Fruit fly (Drosophila melanogaster): ENCODE data around the gene lilli.

Gene lilli

DNA sequence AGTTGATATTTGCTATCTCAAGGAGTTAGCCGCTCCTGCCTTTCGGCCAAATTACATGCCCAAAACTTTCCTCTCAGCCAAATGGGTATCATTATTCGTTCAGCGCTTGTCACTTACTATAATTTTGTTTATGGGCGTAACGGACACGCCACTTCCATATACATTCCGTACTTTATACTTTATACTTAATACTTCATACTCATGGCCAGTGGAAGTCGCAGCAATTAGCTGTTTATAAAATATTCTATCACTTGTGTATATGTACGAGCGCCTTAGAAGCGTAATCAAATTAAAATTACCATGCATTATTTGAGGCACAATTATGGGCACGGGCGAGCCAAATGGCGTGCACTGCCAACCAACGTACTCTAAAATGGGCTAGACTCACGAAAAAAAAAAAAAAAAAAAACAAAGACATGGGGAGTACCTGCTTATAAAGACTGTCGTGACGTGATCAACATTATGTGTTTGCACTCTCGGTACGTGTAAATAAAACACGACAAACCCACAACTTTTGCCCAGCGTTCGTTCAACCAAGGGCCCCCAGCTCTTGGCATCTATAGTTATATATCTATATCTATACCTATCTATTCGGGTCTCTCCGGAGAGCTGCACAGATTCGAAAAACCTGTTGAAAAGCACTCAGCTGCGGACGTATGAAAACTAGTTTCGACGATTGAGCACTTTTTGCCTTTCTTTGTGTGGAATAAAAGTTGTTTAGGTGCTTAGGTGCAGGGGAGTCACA is 24.4 kb upstream of the lilli start:
- no peak for TF ChIP-seq noc (tag; optimal IDR thresholded peaks at IDR 0.05)

DNA sequence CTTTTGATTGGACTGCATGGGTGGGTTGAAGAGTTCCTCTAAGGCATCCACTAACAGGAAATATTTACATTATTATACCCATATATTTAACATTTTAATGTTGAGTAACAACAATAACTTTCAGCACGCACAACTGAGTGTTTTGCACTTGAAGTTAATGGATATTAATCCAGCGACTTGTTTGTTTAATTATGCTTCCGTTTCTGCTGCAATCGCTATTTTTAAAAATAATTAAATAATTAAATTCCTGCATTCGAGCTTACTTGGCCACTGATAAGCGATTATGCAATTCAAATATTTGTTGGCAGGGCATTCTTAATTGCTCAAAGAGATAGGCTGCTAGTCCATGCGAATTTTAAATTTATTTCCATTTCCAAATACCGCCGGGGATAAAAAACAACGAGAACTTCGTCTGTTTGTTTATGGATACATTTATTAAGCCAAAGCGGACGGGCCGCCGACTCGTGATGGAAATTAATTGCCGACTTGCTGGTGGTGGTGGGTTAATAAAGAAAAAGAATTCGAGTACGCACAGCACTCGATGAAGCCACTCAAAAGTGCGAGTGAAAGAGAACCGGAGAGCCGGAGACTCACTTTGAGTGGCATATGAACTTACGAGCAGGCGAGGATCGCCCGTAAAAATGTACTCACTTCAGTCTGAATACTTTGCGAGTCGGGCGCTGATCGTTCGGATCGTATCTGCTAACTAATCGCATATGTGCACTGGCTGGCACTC is 23.7 kb upstream of the lilli start:
- peak; percentile 11 for TF ChIP-seq noc (tag; optimal IDR thresholded peaks at IDR 0.05)

DNA sequence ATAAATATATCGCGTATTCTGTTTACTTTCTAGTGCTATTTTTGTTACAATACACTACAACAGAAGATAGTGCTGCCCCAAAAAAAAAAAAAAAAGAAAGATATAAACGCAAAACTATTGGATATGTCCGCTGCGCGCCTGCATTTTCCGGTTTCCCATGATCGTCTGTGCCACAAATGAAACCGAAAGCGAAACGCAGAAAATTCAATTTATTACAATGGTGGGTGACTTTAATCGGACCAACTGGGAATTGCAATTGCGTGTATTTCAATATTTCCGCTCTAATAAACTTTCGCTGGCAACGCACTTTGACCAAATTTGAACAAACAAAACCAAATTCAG is 23.1 kb upstream of the lilli start:
- TF ChIP-seq noc (tag; optimal IDR thresholded peaks at IDR 0.05), result no peak

DNA sequence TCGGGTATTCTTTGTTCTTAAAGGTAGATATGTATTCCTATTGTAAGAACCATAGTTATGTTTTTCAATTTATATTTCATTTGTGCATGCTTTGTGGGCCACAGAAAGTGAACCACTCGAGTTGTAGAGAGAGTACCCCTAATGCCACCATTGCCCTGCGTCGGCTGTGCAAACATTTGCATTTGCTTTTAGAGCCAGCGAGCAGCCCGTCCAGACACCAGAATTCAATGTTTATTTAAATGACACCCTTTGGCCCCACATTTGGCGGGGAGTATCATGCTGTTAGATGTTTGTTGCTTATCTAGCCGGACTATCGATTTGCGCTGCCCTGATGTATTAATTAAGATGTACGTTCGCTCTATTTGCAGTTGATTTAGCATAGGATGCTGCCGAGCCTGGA is 21.1 kb upstream of the lilli start:
- no peak for TF ChIP-seq noc (tag; optimal IDR thresholded peaks at IDR 0.05)

DNA sequence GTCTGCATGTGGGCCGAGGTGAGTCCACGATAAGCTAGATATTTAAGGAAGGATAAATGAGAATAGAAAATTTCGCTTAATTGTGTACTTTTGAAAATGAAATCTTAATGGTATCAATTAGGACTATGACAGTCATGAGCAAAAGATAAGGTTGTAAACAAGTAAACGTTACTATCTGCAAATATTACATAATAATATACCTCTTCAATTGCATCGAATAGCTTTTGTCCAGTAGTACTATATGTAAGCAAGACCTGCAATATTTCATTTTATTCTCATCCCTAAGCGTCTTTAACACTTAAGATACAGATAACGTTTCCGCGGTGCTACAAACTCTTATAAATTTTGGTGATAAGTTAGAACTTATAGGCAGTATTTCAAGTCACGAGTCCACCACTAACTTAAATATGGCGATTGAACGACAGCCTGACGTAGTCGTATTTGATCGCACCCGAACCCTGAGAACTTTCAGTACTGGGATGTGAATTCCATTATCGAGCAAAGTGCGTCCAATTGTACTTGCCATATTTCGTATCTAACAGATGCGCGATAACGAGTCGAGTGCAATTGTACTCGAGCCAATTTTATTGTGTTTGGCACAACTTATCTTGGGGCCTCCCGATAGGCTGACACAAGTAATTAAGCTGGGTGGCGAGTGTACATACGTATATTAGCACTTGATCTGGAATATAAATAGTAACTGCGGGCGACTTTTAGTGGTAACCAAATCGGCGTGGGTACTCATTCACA is 20.0 kb upstream of the lilli start:
- peak; percentile 43 for TF ChIP-seq noc (tag; optimal IDR thresholded peaks at IDR 0.05)

DNA sequence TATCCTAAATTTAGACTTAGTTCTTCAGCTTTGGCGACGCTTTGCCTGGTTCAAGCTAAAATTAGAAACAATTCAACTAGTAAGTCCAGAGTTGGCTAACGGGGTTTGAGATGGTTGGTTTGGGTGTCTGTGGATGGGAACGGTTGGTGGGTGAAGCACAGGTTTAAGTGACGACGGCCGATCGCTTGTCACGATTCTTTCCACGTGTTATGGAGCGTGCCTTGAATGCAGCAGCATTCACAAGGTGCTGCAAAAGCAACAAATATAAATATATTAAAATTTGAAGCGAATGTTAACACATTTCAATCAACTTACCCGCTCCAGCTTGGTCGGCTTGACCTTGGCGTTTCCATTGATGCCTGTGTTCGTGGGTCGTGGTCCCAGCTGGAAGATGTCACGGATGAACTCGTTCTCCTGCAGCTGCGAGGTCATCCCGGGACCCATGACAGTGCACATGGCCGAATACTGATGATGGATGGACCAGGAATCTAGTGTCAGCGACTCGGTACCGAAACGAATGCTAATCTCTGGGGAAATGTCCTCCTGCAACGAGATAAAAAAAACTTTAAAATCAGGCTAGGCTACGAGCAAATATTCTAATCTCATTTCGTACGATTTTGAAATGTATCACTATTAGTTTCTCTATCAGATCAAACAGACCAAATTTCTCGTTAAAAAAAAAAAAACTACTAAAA is 16.6 kb upstream of the lilli start, which contains the start of gene CG8813:
Gene CG8813 (plus strand): TSS at position 645 of the 695 bp plus-strand sequence.
- no peak for TF ChIP-seq noc (tag; optimal IDR thresholded peaks at IDR 0.05)

DNA sequence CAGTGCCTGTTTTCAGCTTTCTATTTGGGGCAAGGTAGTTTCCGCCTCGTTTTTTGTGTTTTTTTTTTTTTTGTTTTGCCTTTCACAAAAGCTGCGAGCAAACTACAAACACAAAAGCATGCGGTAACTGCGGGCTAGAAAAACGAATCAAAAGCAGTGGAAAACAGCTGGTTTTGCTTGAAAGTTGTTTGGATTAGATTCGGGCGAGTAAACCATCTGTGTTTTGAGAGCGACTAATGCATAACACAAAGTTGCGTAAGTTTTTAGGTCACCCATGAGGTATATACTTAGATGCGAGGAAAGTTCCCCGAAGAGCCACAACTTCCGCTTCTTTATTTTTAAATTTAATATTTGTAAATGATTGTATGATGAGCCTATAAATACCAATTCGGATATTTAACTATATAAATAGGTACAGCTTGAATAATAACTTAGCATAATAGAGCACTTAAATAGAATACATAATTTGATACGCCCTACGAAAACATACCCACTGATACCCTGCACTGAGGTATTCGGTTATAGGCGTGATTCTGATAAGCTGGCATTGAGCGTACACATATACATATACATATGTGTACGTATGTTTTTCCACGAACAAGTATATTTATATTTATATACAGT is 13.3 kb upstream of the lilli start:
- peak; percentile 44 for TF ChIP-seq noc (tag; optimal IDR thresholded peaks at IDR 0.05)

DNA sequence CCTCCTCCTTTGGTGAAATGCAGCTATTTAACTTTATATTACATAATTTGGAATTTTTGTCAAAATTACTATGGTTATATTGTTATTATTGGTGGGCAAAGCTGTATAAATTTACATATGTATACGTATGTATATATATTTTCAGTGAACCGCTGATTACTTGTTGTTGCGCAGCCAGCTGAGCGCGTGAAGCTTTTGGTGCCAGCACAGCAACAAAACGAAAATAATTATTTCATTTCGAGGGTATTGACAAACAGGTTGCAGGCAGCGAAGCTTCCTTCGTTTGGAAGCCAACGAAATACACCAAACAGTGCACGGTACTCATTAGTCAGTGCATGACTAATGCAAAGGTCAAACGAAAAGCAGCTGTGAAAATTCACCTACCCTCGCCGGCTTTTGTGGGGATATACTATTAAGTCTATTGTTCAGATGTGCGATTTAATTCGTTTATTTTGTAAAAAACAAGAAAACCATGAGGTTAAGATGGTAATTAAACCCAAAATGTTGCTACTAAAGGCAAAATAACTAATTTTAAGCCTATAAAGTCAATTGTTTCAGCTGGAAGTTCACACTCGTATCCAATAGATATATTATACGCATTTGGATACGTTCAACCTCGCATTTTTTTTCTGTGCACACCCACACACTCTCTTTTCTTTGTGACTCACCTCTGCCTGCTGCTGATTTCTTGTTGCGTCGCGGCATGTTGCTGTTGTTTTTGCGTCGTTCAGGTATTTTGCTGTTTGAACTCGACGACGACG is 12.6 kb upstream of the lilli start:
- TF ChIP-seq noc (tag; optimal IDR thresholded peaks at IDR 0.05), result peak; percentile 2

DNA sequence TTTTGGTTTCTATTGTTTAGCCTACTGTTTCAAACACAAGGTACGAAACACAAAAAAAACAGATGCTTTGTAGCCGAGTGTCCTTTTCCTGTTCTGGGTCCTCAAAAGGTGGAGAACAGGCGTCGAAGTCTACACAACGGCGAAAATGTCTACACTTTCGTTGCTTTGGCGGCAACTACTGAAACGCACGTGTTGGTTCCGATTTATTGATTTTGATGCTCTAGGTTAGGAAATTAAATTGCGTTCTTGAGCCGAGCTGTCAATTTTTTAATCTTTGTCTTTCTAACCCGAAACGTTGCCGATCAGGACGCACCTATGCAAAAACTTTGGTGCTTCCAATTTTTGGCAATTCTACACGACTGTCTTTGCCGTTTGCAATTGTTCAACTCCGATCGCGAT is 12.0 kb upstream of the lilli start:
- TF ChIP-seq noc (tag; optimal IDR thresholded peaks at IDR 0.05), result no peak

DNA sequence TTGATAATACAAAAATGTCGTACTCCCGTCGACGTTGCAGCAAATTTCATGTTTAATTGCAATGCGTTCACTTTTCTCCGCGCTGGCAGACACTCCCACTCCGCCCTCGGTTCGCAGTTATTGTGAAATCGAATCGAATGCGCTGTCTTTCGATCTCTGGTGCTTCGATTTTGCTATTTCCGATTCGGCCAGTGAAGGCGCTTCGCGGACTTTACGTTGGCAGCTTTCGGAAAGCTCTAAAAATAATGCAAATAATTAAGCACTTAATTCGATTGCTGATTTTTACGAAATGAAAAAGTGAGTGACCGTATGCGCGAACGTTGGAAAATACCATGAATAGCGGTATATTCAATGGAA is 11.6 kb upstream of the lilli start, which contains the start of gene Ifrd1:
Gene Ifrd1 (minus strand): TSS at position 305 of the 357 bp plus-strand sequence.
- TF ChIP-seq noc (tag; optimal IDR thresholded peaks at IDR 0.05), result no peak

DNA sequence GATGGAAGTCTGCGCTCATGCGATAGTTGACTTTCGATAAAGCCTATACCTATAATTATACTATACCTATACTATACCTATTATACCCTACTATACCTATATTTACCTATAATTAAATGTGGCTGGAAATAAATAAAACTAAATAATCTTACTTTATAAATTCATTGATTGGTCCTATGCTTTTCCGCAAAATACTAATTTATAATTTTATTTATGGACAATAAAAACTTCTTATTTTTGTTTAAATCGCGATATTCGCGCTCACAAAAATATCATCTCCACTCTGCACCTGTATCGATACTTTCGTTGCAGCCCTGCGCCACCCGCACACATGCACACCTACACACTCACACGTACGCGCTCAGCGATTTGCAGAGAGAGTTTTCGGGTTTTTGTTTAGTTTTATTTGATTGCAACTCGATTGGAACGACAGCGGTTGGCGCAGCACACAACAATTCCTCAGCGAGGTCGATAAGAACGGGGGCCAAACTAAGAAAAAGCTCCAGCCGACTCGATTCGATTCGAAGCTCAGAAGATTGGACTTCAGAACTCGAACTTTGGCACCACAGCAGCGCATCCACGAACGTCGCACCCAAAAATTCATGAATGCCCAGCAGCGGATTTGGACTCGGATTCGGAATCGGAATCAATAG is 11.1 kb upstream of the lilli start, which contains the start of gene CG8814:
Gene CG8814 (plus strand): TSS at position 349 of the 653 bp plus-strand sequence.
- TF ChIP-seq noc (tag; optimal IDR thresholded peaks at IDR 0.05), result peak; percentile 72

DNA sequence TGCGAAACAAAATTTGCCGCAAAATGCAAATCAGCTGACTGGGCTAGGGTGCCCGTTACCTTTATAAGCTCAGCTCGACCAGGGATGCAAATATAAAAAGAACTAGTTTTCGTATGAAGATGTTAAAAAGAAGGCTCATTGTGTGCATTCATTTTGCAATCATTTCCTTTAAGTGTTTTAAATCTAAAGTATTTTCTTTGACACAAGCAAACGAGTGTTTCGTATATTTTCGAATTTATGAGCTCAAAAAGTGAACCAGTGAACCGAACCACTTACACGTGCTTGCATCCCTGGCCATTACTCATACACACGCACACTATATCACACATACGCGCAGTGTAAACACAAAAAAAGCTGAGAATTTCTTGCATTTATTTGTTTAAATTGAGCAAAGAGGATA is 7.5 kb upstream of the lilli start, which contains the start of the genes Prx6a and Sbat:
Gene Prx6a (minus strand): TSS at position 45 of the 400 bp plus-strand sequence.
Gene Sbat (plus strand): TSS at position 157 of the 400 bp plus-strand sequence.
- TF ChIP-seq noc (tag; optimal IDR thresholded peaks at IDR 0.05), result peak; percentile 79

DNA sequence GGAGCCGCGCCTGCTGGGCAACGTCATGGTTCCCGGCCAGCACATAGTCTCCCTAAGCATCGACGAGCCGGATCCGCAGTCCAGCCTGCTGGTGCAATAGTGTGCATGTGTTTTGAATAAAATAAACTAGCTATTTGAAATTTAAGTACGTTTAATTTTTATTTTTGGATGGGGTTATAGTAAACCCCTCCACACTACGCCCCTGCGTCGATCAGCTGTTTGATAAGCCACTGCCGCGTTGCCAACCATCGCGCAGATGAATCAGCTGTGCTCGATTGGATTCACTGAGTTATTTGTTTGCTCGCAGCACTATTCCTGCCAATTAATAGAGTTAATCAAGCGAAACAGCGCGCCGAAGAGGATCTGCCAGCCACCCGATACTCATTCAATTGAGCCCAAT is 6.9 kb upstream of the lilli start, which contains the start of gene RabGGTb:
Gene RabGGTb (plus strand): TSS at position 254 of the 400 bp plus-strand sequence.
- peak; percentile 35 for TF ChIP-seq noc (tag; optimal IDR thresholded peaks at IDR 0.05)

All from whole organism, larva.